Worm (Caenorhabditis elegans) whole organism, L1 larva: ENCODE measurements around the gene ztf-7.

ENCODE experiments used
- fos-1 ChIP-seq: fragments of 150-350 bp; optimal IDR thresholded peaks from 2 replicates; lab custom pipeline; 2014; ENCODE audit warnings: missing biosample characterization, missing genetic modification characterization
- hlh-17 ChIP-seq: fragments of 200-800 bp; sonication (Bioruptor generic); optimal IDR thresholded peaks from 2 replicates; lab custom pipeline; 2018; ENCODE audit warnings: missing genetic modification characterization, mild to moderate bottlenecking, missing compliant biosample characterization, moderate library complexity, borderline replicate concordance
- jun-1 ChIP-seq: fragments of 150-350 bp; optimal IDR thresholded peaks from 2 replicates; lab custom pipeline; 2014; ENCODE audit warnings: missing biosample characterization, missing genetic modification reagents, missing genetic modification characterization
- lin-13 ChIP-seq: fragments of 150-350 bp; optimal IDR thresholded peaks from 2 replicates; lab custom pipeline; 2014; ENCODE audit warnings: missing biosample characterization, missing genetic modification reagents, missing genetic modification characterization
- lin-39 ChIP-seq: fragments of 150-350 bp; optimal IDR thresholded peaks from 2 replicates; lab custom pipeline; 2014; ENCODE audit warnings: missing biosample characterization, missing genetic modification reagents, missing genetic modification characterization
- mef-2 ChIP-seq: fragments of 150-350 bp; optimal IDR thresholded peaks from 2 replicates; lab custom pipeline; 2014; ENCODE audit warnings: missing biosample characterization, missing genetic modification characterization
- nhr-11 ChIP-seq: fragments of 150-350 bp; optimal IDR thresholded peaks from 2 replicates; lab custom pipeline; 2014; ENCODE audit warnings: missing biosample characterization, missing genetic modification characterization
- nhr-12 ChIP-seq: sonication (generic microtip); optimal IDR thresholded peaks from 2 replicates; lab custom pipeline; 2017; ENCODE audit warnings: missing biosample characterization, missing genetic modification characterization
- nhr-76 ChIP-seq: sonication (generic microtip); optimal IDR thresholded peaks from 2 replicates; lab custom pipeline; 2017; ENCODE audit warnings: missing biosample characterization, missing genetic modification characterization
- pqm-1 ChIP-seq: sonication (generic microtip); optimal IDR thresholded peaks from 3 replicates; lab custom pipeline; 2017; ENCODE audit warnings: missing biosample characterization, missing genetic modification characterization
- sup-37 ChIP-seq: fragments of 200-800 bp; sonication (Bioruptor generic); optimal IDR thresholded peaks from 2 replicates; lab custom pipeline; 2018; ENCODE audit warnings: mild to moderate bottlenecking, missing genetic modification characterization, missing compliant biosample characterization
- zag-1 ChIP-seq: fragments of 150-350 bp; optimal IDR thresholded peaks from 2 replicates; lab custom pipeline; 2014; ENCODE audit warnings: missing biosample characterization, missing genetic modification characterization

ce11 chrV:9805161-9805560 lies 15.7 kb upstream of the ztf-7 start, which contains the start of gene sru-37:
- TF ChIP-seq zag-1 (tag; lab: Kevin White, UChicago) (no peak), pqm-1 (tag; lab: Kevin White, UChicago) (no peak), sup-37 (GFP tag; lab: Kevin White, UChicago) (no peak), jun-1 (tag; lab: Kevin White, UChicago) (no peak), lin-39 (no peak), nhr-11 (tag; lab: Kevin White, UChicago) (no peak), hlh-17 (GFP tag; lab: Kevin White, UChicago) (no peak), mef-2 (tag; lab: Kevin White, UChicago) (no peak), nhr-76 (tag; lab: Kevin White, UChicago) (no peak), fos-1 (no peak), nhr-12 (no peak), lin-13 (no peak)
